Worm (Caenorhabditis elegans) whole organism, L4/young adult: Measurements from ENCODE around the gene cthd-1.

Source experiments
- W03F9.2 ChIP-seq: fragments of 150-350 bp; optimal IDR thresholded peaks from 2 replicates; lab custom pipeline; 2014; ENCODE audit warnings: missing biosample characterization, missing genetic modification characterization
- dao-5 ChIP-seq: sonication (generic microtip); optimal IDR thresholded peaks from 2 replicates; lab custom pipeline; 2016; ENCODE audit warnings: missing genotype, missing genetic modification characterization, moderate library complexity, missing compliant biosample characterization
- him-1 ChIP-seq: sonication (generic microtip); optimal IDR thresholded peaks from 2 replicates; lab custom pipeline; 2016; ENCODE audit warnings: missing genotype, missing genetic modification reagents, missing genetic modification characterization, missing compliant biosample characterization

ce11 chrV:9664620-9665019 is 13.5 kb upstream of the cthd-1 start:
- TF ChIP-seq W03F9.2 (no peak), him-1 (peak; percentile 58), dao-5 (tag; lab: Kevin White, UChicago) (no peak)
